Worm (Caenorhabditis elegans): Measurements from ENCODE around the gene epg-4.

- TF ChIP-seq elt-1 (tag; optimal IDR thresholded peaks at IDR 0.05; ENCODE audit: borderline replicate concordance, insufficient read depth) (no peak), elt-3 (tag; optimal IDR thresholded peaks at IDR 0.05) (no peak), blmp-1 (tag; optimal IDR thresholded peaks at IDR 0.05) (no peak), nhr-237 (tag; optimal IDR thresholded peaks at IDR 0.05) (no peak)
Observed at ce11 chrIII:7180613-7181012, 1.4 kb upstream of the epg-4 start, which contains the start of gene ndab-2.
